Fruit fly (Drosophila melanogaster) whole organism: Measurements from ENCODE around the gene hemo.

Experiments used
- pan ChIP-seq: fragments of >200 bp; optimal IDR thresholded peaks from 2 replicates; lab custom pipeline; 2017
- psq ChIP-seq: fragments of >200 bp; optimal IDR thresholded peaks from 2 replicates; lab custom pipeline; 2017

dm6 chr3R:18546159-18546558, 18.8 kb downstream of the hemo start:
- TF ChIP-seq pan (lab: Kevin White, UChicago): no peak
- no peak for TF ChIP-seq psq (lab: Kevin White, UChicago)
